Worm (Caenorhabditis elegans) whole organism, L4/young adult: ENCODE results near the gene H23N18.6.

ENCODE experiments used
- W03F9.2 ChIP-seq: fragments of 150-350 bp; optimal IDR thresholded peaks from 2 replicates; lab custom pipeline; 2014; ENCODE audit warnings: missing biosample characterization, missing genetic modification characterization
- dao-5 ChIP-seq: sonication (generic microtip); optimal IDR thresholded peaks from 2 replicates; lab custom pipeline; 2016; ENCODE audit warnings: missing genotype, missing genetic modification characterization, moderate library complexity, missing compliant biosample characterization
- him-1 ChIP-seq: sonication (generic microtip); optimal IDR thresholded peaks from 2 replicates; lab custom pipeline; 2016; ENCODE audit warnings: missing genotype, missing genetic modification reagents, missing genetic modification characterization, missing compliant biosample characterization

DNA sequence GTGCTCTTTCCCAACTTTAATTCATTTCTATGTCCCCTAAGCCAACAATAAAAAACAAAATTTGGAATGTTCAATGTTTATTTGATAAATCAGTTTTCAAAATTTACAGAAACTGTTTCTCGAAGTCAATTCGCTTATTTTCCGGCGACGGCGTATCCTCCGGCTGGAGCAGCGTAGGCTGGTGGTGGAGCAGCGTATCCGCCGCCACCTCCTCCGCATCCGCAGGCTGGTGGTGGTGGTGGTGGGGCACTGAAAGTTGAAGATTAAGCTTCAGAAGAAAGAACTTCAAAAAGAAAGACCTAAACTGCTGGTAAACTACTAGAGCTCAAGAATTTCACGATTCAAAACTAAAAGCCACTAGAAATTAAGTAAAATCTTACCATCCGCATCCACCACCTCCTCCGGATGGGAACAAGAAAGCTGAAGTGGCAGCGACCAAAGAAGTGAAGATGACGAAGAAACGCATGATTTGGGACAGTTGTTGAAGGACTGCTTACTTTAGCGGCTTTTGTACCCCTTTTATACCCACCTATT lies 3.3 kb upstream of the H23N18.6 start, which contains the start of gene C02E7.7:
- TF ChIP-seq dao-5 (tag; lab: Kevin White, UChicago) (no peak), him-1 (tag; lab: Kevin White, UChicago) (no peak), W03F9.2 (tag; lab: Kevin White, UChicago) (no peak)
